Worm (Caenorhabditis elegans): Measurements from ENCODE around the gene zig-3.

DNA sequence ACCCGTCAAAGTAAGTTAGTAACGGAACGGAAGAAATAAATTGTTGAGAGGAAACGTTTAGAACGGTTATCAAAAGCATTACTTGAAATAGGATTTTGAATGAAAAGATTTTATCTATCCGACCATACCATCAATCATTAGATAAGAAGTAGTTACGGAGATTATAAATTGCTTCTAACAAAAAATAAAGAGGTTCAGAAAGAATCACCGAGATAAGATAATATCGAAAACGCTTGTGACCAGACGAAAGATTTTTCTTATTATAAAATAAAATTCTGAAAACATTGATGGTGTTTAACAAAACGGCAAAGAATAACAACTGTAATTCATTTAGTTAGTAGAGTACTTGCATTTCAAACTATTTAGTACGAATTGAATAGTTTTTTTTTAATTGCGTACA is 49.7 kb upstream of the zig-3 start, which contains the start of gene C39D10.8:
- TF ChIP-seq dao-5 (tag; optimal IDR thresholded peaks at IDR 0.05) (no peak), him-1 (tag; optimal IDR thresholded peaks at IDR 0.05) (no peak)
